Worm (Caenorhabditis elegans) whole organism, mixed stage, embryonic: ENCODE measurements around the gene ZC443.7.

Experiments
- elt-1 ChIP-seq: sonication (generic microtip); optimal IDR thresholded peaks from 2 replicates; lab custom pipeline; 2017; ENCODE audit warnings: missing genetic modification characterization, mild to moderate bottlenecking, missing compliant biosample characterization, antibody characterized with exemption, moderate library complexity, borderline replicate concordance; ENCODE audit not compliant: insufficient read depth
- ham-2 ChIP-seq: fragments of 200-800 bp; sonication (Bioruptor generic); optimal IDR thresholded peaks from 2 replicates; lab custom pipeline; 2018; ENCODE audit warnings: mild to moderate bottlenecking, missing genetic modification characterization, missing compliant biosample characterization
- lin-13 ChIP-seq: fragments of 150-350 bp; optimal IDR thresholded peaks from 2 replicates; lab custom pipeline; 2014; ENCODE audit warnings: missing biosample characterization, missing genetic modification characterization
- lsy-2 ChIP-seq: fragments of 150-350 bp; optimal IDR thresholded peaks from 2 replicates; lab custom pipeline; 2014; ENCODE audit warnings: missing biosample characterization, missing genetic modification characterization
- mab-5 ChIP-seq: fragments of 150-350 bp; optimal IDR thresholded peaks from 2 replicates; lab custom pipeline; 2014; ENCODE audit warnings: missing biosample characterization, missing genetic modification characterization
- nhr-12 ChIP-seq: fragments of 150-350 bp; optimal IDR thresholded peaks from 2 replicates; lab custom pipeline; 2014; ENCODE audit warnings: missing biosample characterization, missing genetic modification characterization
- nhr-2 ChIP-seq: fragments of 150-350 bp; optimal IDR thresholded peaks from 2 replicates; lab custom pipeline; 2014; ENCODE audit warnings: missing biosample characterization, missing genetic modification characterization
- nhr-237 ChIP-seq: fragments of 150-350 bp; optimal IDR thresholded peaks from 2 replicates; lab custom pipeline; 2014; ENCODE audit warnings: missing biosample characterization, missing genetic modification characterization
- snpc-4 ChIP-seq: fragments of 150-350 bp; optimal IDR thresholded peaks from 2 replicates; lab custom pipeline; 2014; ENCODE audit warnings: missing biosample characterization, missing genetic modification characterization
- sptf-1 ChIP-seq: sonication (generic microtip); optimal IDR thresholded peaks from 2 replicates; lab custom pipeline; 2017; ENCODE audit warnings: mild to moderate bottlenecking, missing genetic modification characterization, moderate library complexity, missing compliant biosample characterization
- tbx-8 ChIP-seq: fragments of 200-800 bp; sonication (Bioruptor generic); optimal IDR thresholded peaks from 2 replicates; lab custom pipeline; 2018; ENCODE audit warnings: mild to moderate bottlenecking, missing genetic modification characterization, moderate library complexity, missing compliant biosample characterization
- unc-39 ChIP-seq: fragments of 150-350 bp; optimal IDR thresholded peaks from 2 replicates; lab custom pipeline; 2014; ENCODE audit warnings: missing biosample characterization, missing genetic modification characterization
- unc-62 ChIP-seq: fragments of 150-350 bp; optimal IDR thresholded peaks from 2 replicates; lab custom pipeline; 2014; ENCODE audit warnings: missing biosample characterization, missing genetic modification reagents, missing genetic modification characterization

DNA sequence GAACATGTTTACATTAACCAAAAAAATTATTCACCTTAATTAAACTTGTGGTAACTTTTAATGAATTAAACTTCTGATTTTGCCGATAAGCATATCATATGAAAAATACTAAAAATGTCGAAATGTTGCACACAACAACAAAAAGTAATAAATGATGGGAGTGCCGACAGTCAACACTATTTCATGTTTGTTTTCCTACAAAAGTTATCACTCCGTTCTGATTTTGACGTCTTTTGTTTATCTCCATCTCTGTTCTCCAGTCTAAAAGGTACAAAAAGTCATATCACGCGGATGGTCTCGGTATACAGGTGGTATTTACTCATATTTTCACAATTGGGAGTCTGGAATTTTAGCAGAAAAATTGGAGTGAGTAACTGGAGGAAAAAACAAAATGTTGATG, 9.1 kb downstream of the ZC443.7 start:
- no peak for TF ChIP-seq ham-2 (GFP tag; lab: Kevin White, UChicago)
- no peak for TF ChIP-seq nhr-2 (tag; lab: Kevin White, UChicago)
- TF ChIP-seq unc-62 (GFP tag; lab: Kevin White, UChicago) = no peak
- no peak for TF ChIP-seq lsy-2 (tag; lab: Kevin White, UChicago)
- no peak for TF ChIP-seq lin-13 (tag; lab: Kevin White, UChicago)
- no peak for TF ChIP-seq unc-39 (tag; lab: Kevin White, UChicago)
- TF ChIP-seq mab-5 (tag; lab: Kevin White, UChicago) = no peak
- no peak for TF ChIP-seq sptf-1 (tag; lab: Kevin White, UChicago)
- TF ChIP-seq elt-1 = no peak
- TF ChIP-seq snpc-4 = no peak
- no peak for TF ChIP-seq nhr-12 (tag; lab: Kevin White, UChicago)
- TF ChIP-seq nhr-237 = no peak
- no peak for TF ChIP-seq tbx-8 (GFP tag; lab: Kevin White, UChicago)
